Fruit fly (Drosophila melanogaster) whole organism, embryonic: Measurements from ENCODE around the gene Antdh.
A peak's percentile ranks its signal among the peaks of the same experiment; 100 is the strongest.

ENCODE experiments used
- Abd-B ChIP-seq: fragments of 200-800 bp; sonication (Bioruptor generic); optimal IDR thresholded peaks from 2 replicates; lab custom pipeline; 2018; ENCODE audit warnings: missing biosample characterization, mild to moderate bottlenecking, missing genetic modification characterization, moderate library complexity
- Aef1 ChIP-seq: fragments of 200-800 bp; sonication (Bioruptor generic); IDR thresholded peaks from 3 replicates; pipeline ENCODE4 v1.3.6; 2022; ENCODE audit warnings: missing biosample characterization, missing genetic modification characterization
- B-H1 ChIP-seq: fragments of 200-800 bp; sonication (Bioruptor generic); IDR thresholded peaks from 3 replicates; pipeline ENCODE4 v1.3.6; 2022; ENCODE audit warnings: missing biosample characterization, missing genetic modification characterization
- CG10274 ChIP-seq: fragments of 200-800 bp; sonication (Bioruptor generic); optimal IDR thresholded peaks from 3 replicates; lab custom pipeline; 2017; ENCODE audit warnings: missing biosample characterization, mild to moderate bottlenecking, missing genetic modification characterization
- CG10959 ChIP-seq: fragments of 200-800 bp; sonication (Bioruptor generic); IDR thresholded peaks from 2 replicates; pipeline ENCODE4 v1.3.6; 2022; ENCODE audit warnings: missing biosample characterization, missing genetic modification characterization
- CG12391 ChIP-seq: fragments of 200-800 bp; sonication (Bioruptor generic); optimal IDR thresholded peaks from 3 replicates; lab custom pipeline; 2018; ENCODE audit warnings: missing biosample characterization, mild to moderate bottlenecking, missing genetic modification characterization, moderate library complexity
- CG14050 ChIP-seq: fragments of 200-800 bp; sonication (Bioruptor generic); IDR thresholded peaks from 3 replicates; pipeline ENCODE4 v1.3.6; 2022; ENCODE audit warnings: missing biosample characterization, missing genetic modification characterization
- CG15011 ChIP-seq: fragments of 200-800 bp; sonication (Bioruptor generic); optimal IDR thresholded peaks from 3 replicates; lab custom pipeline; 2018; ENCODE audit warnings: missing biosample characterization, mild to moderate bottlenecking, missing genetic modification characterization
- CG1529 ChIP-seq: fragments of 200-800 bp; sonication (Bioruptor generic); optimal IDR thresholded peaks from 3 replicates; lab custom pipeline; 2018; ENCODE audit warnings: missing biosample characterization, missing genetic modification characterization
- CG16779 ChIP-seq: fragments of 200-800 bp; sonication (Bioruptor generic); IDR thresholded peaks from 2 replicates; pipeline ENCODE4 v1.3.6; 2022; ENCODE audit warnings: missing biosample characterization, missing genetic modification characterization
- CG16863 ChIP-seq: fragments of 200-800 bp; sonication (Bioruptor generic); optimal IDR thresholded peaks from 3 replicates; lab custom pipeline; 2016; ENCODE audit warnings: missing biosample characterization, missing genetic modification characterization
- CG17359 ChIP-seq: fragments of 200-800 bp; sonication (Bioruptor generic); optimal IDR thresholded peaks from 3 replicates; lab custom pipeline; 2018; ENCODE audit warnings: missing biosample characterization, mild to moderate bottlenecking, missing genetic modification characterization, moderate library complexity
- CG17612 ChIP-seq: fragments of 200-800 bp; sonication (Bioruptor generic); IDR thresholded peaks from 2 replicates; pipeline ENCODE4 v1.3.6; 2022; ENCODE audit warnings: missing biosample characterization, missing genetic modification characterization
- CG17802 ChIP-seq: fragments of 200-800 bp; sonication (Bioruptor generic); optimal IDR thresholded peaks from 2 replicates; lab custom pipeline; 2018; ENCODE audit warnings: missing biosample characterization, mild to moderate bottlenecking, missing genetic modification characterization, moderate library complexity
- CG18011 ChIP-seq: fragments of 200-800 bp; sonication (Bioruptor generic); optimal IDR thresholded peaks from 2 replicates; lab custom pipeline; 2017; ENCODE audit warnings: missing biosample characterization, missing genetic modification characterization, mild to moderate bottlenecking, moderate library complexity, missing genotype
- CG34376 ChIP-seq: fragments of 200-800 bp; sonication (Bioruptor generic); optimal IDR thresholded peaks from 2 replicates; lab custom pipeline; 2018; ENCODE audit warnings: missing biosample characterization, mild to moderate bottlenecking, missing genetic modification characterization
- CG34422 ChIP-seq: fragments of 200-800 bp; sonication (Bioruptor generic); IDR thresholded peaks from 3 replicates; pipeline ENCODE4 v1.3.6; 2022; ENCODE audit warnings: missing biosample characterization, missing genetic modification characterization
- CG6683 ChIP-seq: fragments of 200-800 bp; sonication (Bioruptor generic); optimal IDR thresholded peaks from 2 replicates; lab custom pipeline; 2017; ENCODE audit warnings: missing biosample characterization, mild to moderate bottlenecking, missing genetic modification characterization, missing genetic modification reagents
- CG8359 ChIP-seq: fragments of 200-800 bp; sonication (Bioruptor generic); optimal IDR thresholded peaks from 2 replicates; lab custom pipeline; 2017; ENCODE audit warnings: missing biosample characterization, mild to moderate bottlenecking, missing genetic modification characterization, borderline replicate concordance
- CG9876 ChIP-seq: fragments of 200-800 bp; sonication (Bioruptor generic); optimal IDR thresholded peaks from 2 replicates; lab custom pipeline; 2016; ENCODE audit warnings: missing biosample characterization, missing genetic modification characterization
- CG9932 ChIP-seq: fragments of 200-800 bp; sonication (Bioruptor generic); IDR thresholded peaks from 2 replicates; pipeline ENCODE4 v1.3.6; 2022; ENCODE audit warnings: missing biosample characterization, missing genetic modification characterization
- Deaf1 ChIP-seq: fragments of 200-800 bp; optimal IDR thresholded peaks from 3 replicates; lab custom pipeline; 2019; ENCODE audit warnings: missing biosample characterization, mild to moderate bottlenecking, missing genetic modification characterization, moderate library complexity
- Gsc ChIP-seq: fragments of 200-800 bp; sonication (Bioruptor generic); IDR thresholded peaks from 2 replicates; pipeline ENCODE4 v1.3.6; 2022; ENCODE audit warnings: missing biosample characterization, missing genetic modification characterization
- HLH4C ChIP-seq: fragments of 200-800 bp; sonication (Bioruptor generic); IDR thresholded peaks from 3 replicates; pipeline ENCODE4 v1.3.6; 2022; ENCODE audit warnings: missing biosample characterization, missing genetic modification characterization; ENCODE audit not compliant: partially characterized antibody
- Hr51 ChIP-seq, 2 experiments: fragments of 200-800 bp; sonication (Bioruptor generic); optimal IDR thresholded peaks; 2 replicates in 1 of 2; 3 replicates in 1 of 2; lab custom pipeline; 2016 to 2018; ENCODE audit warnings: missing biosample characterization in 2 of 2, missing genetic modification characterization in 2 of 2, mild to moderate bottlenecking in 1 of 2, moderate library complexity in 1 of 2
- MESR4 ChIP-seq: fragments of 200-800 bp; sonication (Bioruptor generic); optimal IDR thresholded peaks from 2 replicates; lab custom pipeline; 2018; ENCODE audit warnings: missing biosample characterization, mild to moderate bottlenecking, missing genetic modification characterization, moderate library complexity
- Med ChIP-seq: fragments of 200-800 bp; sonication (Bioruptor generic); peaks from one replicate; lab custom pipeline; 2016; ENCODE audit warnings: missing biosample characterization, missing genetic modification characterization, mild to moderate bottlenecking, inconsistent platforms, moderate library complexity
- Myb ChIP-seq: fragments of 200-800 bp; sonication (Bioruptor generic); optimal IDR thresholded peaks from 2 replicates; lab custom pipeline; 2016; ENCODE audit warnings: missing biosample characterization, missing genetic modification characterization
- NC2α ChIP-seq: fragments of 200-800 bp; sonication (Bioruptor generic); optimal IDR thresholded peaks from 2 replicates; lab custom pipeline; 2016; ENCODE audit warnings: missing biosample characterization, missing genetic modification characterization
- Opbp ChIP-seq: fragments of 200-800 bp; sonication (Bioruptor generic); IDR thresholded peaks from 3 replicates; pipeline ENCODE4 v1.3.6; 2022; ENCODE audit warnings: missing biosample characterization, missing genetic modification characterization; ENCODE audit not compliant: partially characterized antibody
- Ravus ChIP-seq: fragments of 200-800 bp; sonication (Bioruptor generic); IDR thresholded peaks from 2 replicates; pipeline ENCODE4 v1.3.6; 2022; ENCODE audit warnings: missing biosample characterization, missing genetic modification characterization
- Xrp1 ChIP-seq: fragments of 200-800 bp; sonication (Bioruptor generic); IDR thresholded peaks from 2 replicates; pipeline ENCODE4 v1.3.6; 2022; ENCODE audit warnings: missing biosample characterization, missing genetic modification characterization
- ab ChIP-seq: fragments of 200-800 bp; sonication (Bioruptor generic); optimal IDR thresholded peaks from 2 replicates; lab custom pipeline; 2016; ENCODE audit warnings: missing biosample characterization, missing genetic modification characterization
- abd-A ChIP-seq: fragments of 200-800 bp; sonication (Bioruptor generic); optimal IDR thresholded peaks from 3 replicates; lab custom pipeline; 2019; ENCODE audit warnings: missing biosample characterization, mild to moderate bottlenecking, missing genetic modification characterization, moderate library complexity
- ara ChIP-seq: fragments of 200-800 bp; sonication (Bioruptor generic); IDR thresholded peaks from 2 replicates; pipeline ENCODE4 v1.3.6; 2022; ENCODE audit warnings: missing biosample characterization, missing genetic modification characterization
- ash1 ChIP-seq: fragments of 200-800 bp; sonication (Bioruptor generic); optimal IDR thresholded peaks from 2 replicates; lab custom pipeline; 2018; ENCODE audit warnings: missing biosample characterization, mild to moderate bottlenecking, missing genetic modification characterization
- bbx ChIP-seq: fragments of 200-800 bp; sonication (Bioruptor generic); IDR thresholded peaks from 2 replicates; pipeline ENCODE4 v1.3.6; 2022; ENCODE audit warnings: missing biosample characterization, missing genetic modification characterization; ENCODE audit not compliant: partially characterized antibody
- bsh ChIP-seq, 2 experiments: fragments of 200-800 bp; sonication (Bioruptor generic); optimal IDR thresholded peaks; 2 replicates each; lab custom pipeline; 2017 to 2018; ENCODE audit warnings: mild to moderate bottlenecking in 2 of 2, missing biosample characterization in 2 of 2, missing genetic modification characterization in 2 of 2, moderate library complexity in 1 of 2
- cas ChIP-seq: fragments of 200-800 bp; sonication (Bioruptor generic); IDR thresholded peaks from 2 replicates; pipeline ENCODE4 v1.3.6; 2022; ENCODE audit warnings: missing biosample characterization, missing genetic modification characterization
- dimm ChIP-seq: fragments of 200-800 bp; sonication (Bioruptor generic); IDR thresholded peaks from 2 replicates; pipeline ENCODE4 v1.3.6; 2022; ENCODE audit warnings: missing biosample characterization, missing genetic modification characterization
- exex ChIP-seq: fragments of 200-800 bp; sonication (Bioruptor generic); optimal IDR thresholded peaks from 4 replicates; lab custom pipeline; 2018; ENCODE audit warnings: missing biosample characterization, mild to moderate bottlenecking, missing genetic modification characterization, moderate library complexity
- fd64A ChIP-seq: fragments of 200-800 bp; sonication (Bioruptor generic); optimal IDR thresholded peaks from 3 replicates; lab custom pipeline; 2018; ENCODE audit warnings: missing biosample characterization, mild to moderate bottlenecking, missing genetic modification characterization
- lmd ChIP-seq: fragments of 200-800 bp; sonication (Bioruptor generic); IDR thresholded peaks from 2 replicates; pipeline ENCODE4 v1.3.6; 2022; ENCODE audit warnings: missing biosample characterization, missing genetic modification characterization
- nom ChIP-seq: fragments of 200-800 bp; sonication (Bioruptor generic); optimal IDR thresholded peaks from 2 replicates; lab custom pipeline; 2017; ENCODE audit warnings: missing biosample characterization, missing genetic modification characterization, mild to moderate bottlenecking, moderate library complexity, missing genetic modification reagents
- onecut ChIP-seq: fragments of 200-800 bp; sonication (Bioruptor generic); IDR thresholded peaks from 2 replicates; pipeline ENCODE4 v1.3.6; 2022; ENCODE audit warnings: missing biosample characterization, missing genetic modification characterization
- phol ChIP-seq: fragments of 200-800 bp; sonication (Bioruptor generic); optimal IDR thresholded peaks from 3 replicates; lab custom pipeline; 2018; ENCODE audit warnings: missing biosample characterization, mild to moderate bottlenecking, missing genetic modification characterization, moderate library complexity
- repo ChIP-seq: fragments of 200-800 bp; sonication (Bioruptor generic); optimal IDR thresholded peaks from 2 replicates; lab custom pipeline; 2016; ENCODE audit warnings: missing biosample characterization, missing genetic modification characterization
- so ChIP-seq: fragments of 200-800 bp; sonication (Bioruptor generic); IDR thresholded peaks from 3 replicates; pipeline ENCODE4 v1.3.6; 2022; ENCODE audit warnings: missing biosample characterization, missing genetic modification characterization
- sqz ChIP-seq: fragments of 200-800 bp; sonication (Bioruptor generic); optimal IDR thresholded peaks from 3 replicates; lab custom pipeline; 2018; ENCODE audit warnings: missing biosample characterization, mild to moderate bottlenecking, missing genetic modification characterization
- sug ChIP-seq: fragments of 200-800 bp; optimal IDR thresholded peaks from 2 replicates; lab custom pipeline; 2019; ENCODE audit warnings: missing biosample characterization, mild to moderate bottlenecking, missing genetic modification characterization, moderate library complexity
- tio ChIP-seq: fragments of 200-800 bp; sonication (Bioruptor generic); optimal IDR thresholded peaks from 2 replicates; lab custom pipeline; 2017; ENCODE audit warnings: missing biosample characterization, missing genetic modification characterization, inconsistent platforms
- yki ChIP-seq: fragments of >200 bp; optimal IDR thresholded peaks from 3 replicates; lab custom pipeline; 2018

The Antdh gene

dm6 chrX:11128828-11129227 is 40.0 kb downstream of the Antdh start, which contains the start of gene SrpRalpha (continued):
- TF ChIP-seq cas (no peak), Opbp (GFP tag; lab: Robert Waterston, UW) (peak; percentile 66; the same call in 2 of the 3 replicates), bsh (GFP tag; optimal IDR thresholded peaks at IDR 0.05; lab: Kevin White, UChicago) (no peak), Med (GFP tag; lab: Kevin White, UChicago) (peak; percentile 71), CG9932 (GFP tag; lab: Robert Waterston, UW) (no peak), repo (GFP tag; lab: Kevin White, UChicago) (no peak), Gsc (GFP tag; lab: Robert Waterston, UW) (no peak), CG14050 (GFP tag; lab: Robert Waterston, UW) (no peak), CG16779 (GFP tag; lab: Robert Waterston, UW) (no peak), CG17802 (no peak), nom (GFP tag; lab: Kevin White, UChicago) (peak; percentile 14), yki (lab: Kevin White, UChicago) (no peak), CG15011 (GFP tag; lab: Kevin White, UChicago) (no peak), CG9876 (GFP tag; lab: Kevin White, UChicago) (no peak), Abd-B (GFP tag; lab: Kevin White, UChicago) (no peak), lmd (GFP tag; lab: Robert Waterston, UW) (no peak), phol (tag; lab: Kevin White, UChicago) (no peak), sqz (GFP tag; lab: Kevin White, UChicago) (no peak), CG1529 (GFP tag; lab: Kevin White, UChicago) (no peak), tio (GFP tag; lab: Kevin White, UChicago) (no peak), Xrp1 (GFP tag; lab: Robert Waterston, UW) (no peak), Ravus (GFP tag; lab: Robert Waterston, UW) (no peak), CG6683 (no peak), CG10959 (GFP tag; lab: Robert Waterston, UW) (no peak), HLH4C (GFP tag; lab: Robert Waterston, UW) (peak; percentile 57; the same call in 2 of the 3 replicates), so (GFP tag; lab: Robert Waterston, UW) (0 out of 3 replicates have a peak, but pooled peaks have one; percentile 24), dimm (GFP tag; lab: Robert Waterston, UW) (no peak), B-H1 (GFP tag; lab: Robert Waterston, UW) (no peak), ab (no peak), abd-A (tag; lab: Kevin White, UChicago) (no peak), Aef1 (GFP tag; lab: Robert Waterston, UW) (no peak), ara (GFP tag; lab: Robert Waterston, UW) (no peak), CG34376 (GFP tag; lab: Kevin White, UChicago) (no peak), CG12391 (tag; lab: Kevin White, UChicago) (no peak), exex (tag; lab: Kevin White, UChicago) (no peak), Hr51 (GFP tag; optimal IDR thresholded peaks at IDR 0.05; lab: Kevin White, UChicago) (no peak), fd64A (no peak), Myb (GFP tag; lab: Kevin White, UChicago) (peak; percentile 93), onecut (GFP tag; lab: Robert Waterston, UW) (no peak), ash1 (GFP tag; lab: Kevin White, UChicago) (no peak), Deaf1 (tag; lab: Kevin White, UChicago) (no peak), CG8359 (GFP tag; lab: Kevin White, UChicago) (no peak), sug (tag; lab: Kevin White, UChicago) (no peak), NC2α (GFP tag; lab: Kevin White, UChicago) (no peak), CG10274 (GFP tag; lab: Kevin White, UChicago) (no peak), CG17612 (GFP tag; lab: Robert Waterston, UW) (no peak), CG18011 (GFP tag; lab: Kevin White, UChicago) (no peak), CG34422 (no peak), CG17359 (tag; lab: Kevin White, UChicago) (peak; percentile 14), CG16863 (GFP tag; lab: Kevin White, UChicago) (no peak), MESR4 (GFP tag; lab: Kevin White, UChicago) (peak; percentile 84), bbx (GFP tag; lab: Robert Waterston, UW) (peak; percentile 61; the same call in 1 of the 2 replicates)
